Fruit fly (Drosophila melanogaster) whole organism, embryonic: ENCODE measurements around the gene Acph-1.

Experiments
- Blimp-1 ChIP-seq: fragments of 200-800 bp; sonication (Bioruptor generic); optimal IDR thresholded peaks from 3 replicates; lab custom pipeline; 2018; ENCODE audit warnings: missing biosample characterization, missing genetic modification characterization, mild to moderate bottlenecking, moderate library complexity, missing genetic modification reagents
- C15 ChIP-seq: fragments of 200-800 bp; sonication (Bioruptor generic); IDR thresholded peaks from 3 replicates; pipeline ENCODE4 v1.3.6; 2022; ENCODE audit warnings: missing biosample characterization, missing genetic modification characterization
- CG10321 ChIP-seq: fragments of 200-800 bp; sonication (Bioruptor generic); IDR thresholded peaks from 2 replicates; pipeline ENCODE4 v1.3.6; 2022; ENCODE audit warnings: missing biosample characterization, missing genetic modification characterization
- CG10543 ChIP-seq: fragments of 200-800 bp; sonication (Bioruptor generic); optimal IDR thresholded peaks from 3 replicates; lab custom pipeline; 2017; ENCODE audit warnings: missing biosample characterization, mild to moderate bottlenecking, missing genetic modification characterization, moderate library complexity
- CG11456 ChIP-seq: fragments of 200-800 bp; sonication (Bioruptor generic); IDR thresholded peaks from 3 replicates; pipeline ENCODE4 v1.3.6; 2022; ENCODE audit warnings: missing biosample characterization, missing genetic modification characterization
- CG1603 ChIP-seq: fragments of 200-800 bp; sonication (Bioruptor generic); optimal IDR thresholded peaks from 2 replicates; lab custom pipeline; 2019; ENCODE audit warnings: missing biosample characterization, mild to moderate bottlenecking, missing genetic modification characterization, moderate library complexity
- CG3995 ChIP-seq: fragments of 200-800 bp; sonication (Bioruptor generic); optimal IDR thresholded peaks from 3 replicates; lab custom pipeline; 2016; ENCODE audit warnings: missing biosample characterization, missing genetic modification characterization
- CG42726 ChIP-seq: fragments of 200-800 bp; sonication (Bioruptor generic); IDR thresholded peaks from 2 replicates; pipeline ENCODE4 v1.3.6; 2022; ENCODE audit warnings: missing biosample characterization, missing genetic modification characterization; ENCODE audit not compliant: partially characterized antibody
- CG7839 ChIP-seq: fragments of 200-800 bp; sonication (Bioruptor generic); optimal IDR thresholded peaks from 3 replicates; lab custom pipeline; 2018; ENCODE audit warnings: missing biosample characterization, mild to moderate bottlenecking, missing genetic modification characterization, moderate library complexity
- CG7928 ChIP-seq: fragments of 200-800 bp; sonication (Bioruptor generic); optimal IDR thresholded peaks from 2 replicates; lab custom pipeline; 2017; ENCODE audit warnings: missing biosample characterization, mild to moderate bottlenecking, missing genetic modification characterization
- CG8281 ChIP-seq: fragments of 200-800 bp; sonication (Bioruptor generic); optimal IDR thresholded peaks from 2 replicates; lab custom pipeline; 2018; ENCODE audit warnings: missing biosample characterization, mild to moderate bottlenecking, missing genetic modification characterization, moderate library complexity
- CG8944 ChIP-seq: fragments of 200-800 bp; sonication (Bioruptor generic); optimal IDR thresholded peaks from 3 replicates; lab custom pipeline; 2016; ENCODE audit warnings: missing biosample characterization, missing genetic modification characterization
- CG9215 ChIP-seq: fragments of 200-800 bp; sonication (Bioruptor generic); IDR thresholded peaks from 2 replicates; pipeline ENCODE4 v1.3.6; 2022; ENCODE audit warnings: missing biosample characterization, missing genetic modification characterization
- CG9609 ChIP-seq: fragments of 200-800 bp; sonication (Bioruptor generic); optimal IDR thresholded peaks from 3 replicates; lab custom pipeline; 2016; ENCODE audit warnings: missing biosample characterization, missing genetic modification characterization
- CG9797 ChIP-seq: fragments of 200-800 bp; sonication (Bioruptor generic); optimal IDR thresholded peaks from 3 replicates; lab custom pipeline; 2018; ENCODE audit warnings: missing biosample characterization, mild to moderate bottlenecking, missing genetic modification characterization
- CG9932 ChIP-seq: fragments of 200-800 bp; sonication (Bioruptor generic); IDR thresholded peaks from 2 replicates; pipeline ENCODE4 v1.3.6; 2022; ENCODE audit warnings: missing biosample characterization, missing genetic modification characterization
- Doc3 ChIP-seq: fragments of 200-800 bp; sonication (Bioruptor generic); IDR thresholded peaks from 3 replicates; pipeline ENCODE4 v1.3.6; 2022; ENCODE audit warnings: missing biosample characterization, missing genetic modification characterization; ENCODE audit not compliant: partially characterized antibody
- Dref ChIP-seq: fragments of 200-800 bp; sonication (Bioruptor generic); IDR thresholded peaks from 2 replicates; pipeline ENCODE4 v1.3.6; 2022; ENCODE audit warnings: missing biosample characterization, missing genetic modification characterization
- E2f1 ChIP-seq: fragments of 200-800 bp; sonication (Bioruptor generic); IDR thresholded peaks from 2 replicates; pipeline ENCODE4 v1.3.6; 2022; ENCODE audit warnings: missing biosample characterization, missing genetic modification characterization
- E2f2 ChIP-seq: fragments of 200-800 bp; sonication (Bioruptor generic); IDR thresholded peaks from 2 replicates; pipeline ENCODE4 v1.3.6; 2022; ENCODE audit warnings: missing biosample characterization, missing genetic modification characterization
- HmgD ChIP-seq: fragments of 200-800 bp; sonication (Bioruptor generic); optimal IDR thresholded peaks from 3 replicates; lab custom pipeline; 2016; ENCODE audit warnings: missing biosample characterization, missing genetic modification characterization
- Hr3 ChIP-seq: fragments of 200-800 bp; sonication (Bioruptor generic); optimal IDR thresholded peaks from 3 replicates; lab custom pipeline; 2016; ENCODE audit warnings: missing biosample characterization, missing genetic modification characterization
- Hr39 ChIP-seq: fragments of >200 bp; optimal IDR thresholded peaks from 2 replicates; lab custom pipeline; 2017
- MESR4 ChIP-seq: fragments of 200-800 bp; sonication (Bioruptor generic); optimal IDR thresholded peaks from 2 replicates; lab custom pipeline; 2018; ENCODE audit warnings: missing biosample characterization, mild to moderate bottlenecking, missing genetic modification characterization, moderate library complexity
- Oli ChIP-seq: fragments of 200-800 bp; sonication (Bioruptor generic); optimal IDR thresholded peaks from 2 replicates; lab custom pipeline; 2018; ENCODE audit warnings: missing biosample characterization, mild to moderate bottlenecking, missing genetic modification characterization, moderate library complexity
- Opbp ChIP-seq: fragments of 200-800 bp; sonication (Bioruptor generic); IDR thresholded peaks from 3 replicates; pipeline ENCODE4 v1.3.6; 2022; ENCODE audit warnings: missing biosample characterization, missing genetic modification characterization; ENCODE audit not compliant: partially characterized antibody
- Sin3A ChIP-seq: fragments of >200 bp; optimal IDR thresholded peaks from 2 replicates; lab custom pipeline; 2018
- YL-1 ChIP-seq: fragments of 200-800 bp; sonication (Bioruptor generic); optimal IDR thresholded peaks from 3 replicates; lab custom pipeline; 2017; ENCODE audit warnings: missing biosample characterization, mild to moderate bottlenecking, missing genetic modification characterization
- ab ChIP-seq: fragments of 200-800 bp; sonication (Bioruptor generic); optimal IDR thresholded peaks from 2 replicates; lab custom pipeline; 2016; ENCODE audit warnings: missing biosample characterization, missing genetic modification characterization
- ase ChIP-seq: fragments of 200-800 bp; sonication (Bioruptor generic); IDR thresholded peaks from 3 replicates; pipeline ENCODE4 v1.3.6; 2022; ENCODE audit warnings: missing biosample characterization, missing genetic modification characterization
- ash1 ChIP-seq: fragments of 200-800 bp; sonication (Bioruptor generic); optimal IDR thresholded peaks from 2 replicates; lab custom pipeline; 2018; ENCODE audit warnings: missing biosample characterization, mild to moderate bottlenecking, missing genetic modification characterization
- cad ChIP-seq: fragments of >200 bp; optimal IDR thresholded peaks from 2 replicates; lab custom pipeline; 2017; ENCODE audit warnings: missing biosample characterization, missing genetic modification characterization
- chm ChIP-seq: fragments of 200-800 bp; sonication (Bioruptor generic); IDR thresholded peaks from 2 replicates; pipeline ENCODE4 v1.3.6; 2022; ENCODE audit warnings: missing biosample characterization, missing genetic modification characterization
- corto ChIP-seq: fragments of 200-800 bp; sonication (Bioruptor generic); optimal IDR thresholded peaks from 2 replicates; lab custom pipeline; 2016; ENCODE audit warnings: missing biosample characterization, mild to moderate bottlenecking, missing genetic modification characterization, moderate library complexity
- dimm ChIP-seq: fragments of 200-800 bp; sonication (Bioruptor generic); IDR thresholded peaks from 2 replicates; pipeline ENCODE4 v1.3.6; 2022; ENCODE audit warnings: missing biosample characterization, missing genetic modification characterization
- dmrt11E ChIP-seq: fragments of 200-800 bp; sonication (Bioruptor generic); optimal IDR thresholded peaks from 3 replicates; lab custom pipeline; 2018; ENCODE audit warnings: missing biosample characterization, mild to moderate bottlenecking, missing genetic modification characterization, moderate library complexity
- eve ChIP-seq, 2 experiments: fragments of >200 bp; optimal IDR thresholded peaks; 2 replicates each; lab custom pipeline; 2017; ENCODE audit warnings: missing biosample characterization in 2 of 2, missing genetic modification characterization in 2 of 2
- fu2 ChIP-seq: fragments of 200-800 bp; sonication (Bioruptor generic); optimal IDR thresholded peaks from 2 replicates; lab custom pipeline; 2016; ENCODE audit warnings: missing biosample characterization, missing genetic modification characterization
- gem ChIP-seq: fragments of 200-800 bp; sonication (Bioruptor generic); optimal IDR thresholded peaks from 2 replicates; lab custom pipeline; 2019; ENCODE audit warnings: missing biosample characterization, mild to moderate bottlenecking, missing genetic modification characterization, moderate library complexity
- hbn ChIP-seq: fragments of 200-800 bp; sonication (Bioruptor generic); IDR thresholded peaks from 2 replicates; pipeline ENCODE4 v1.3.6; 2022; ENCODE audit warnings: missing biosample characterization, missing genetic modification characterization; ENCODE audit not compliant: partially characterized antibody
- kay ChIP-seq: fragments of 200-800 bp; sonication (Bioruptor generic); optimal IDR thresholded peaks from 2 replicates; lab custom pipeline; 2016; ENCODE audit warnings: missing biosample characterization, missing genetic modification characterization
- kni ChIP-seq: fragments of 200-800 bp; sonication (Bioruptor generic); optimal IDR thresholded peaks from 3 replicates; lab custom pipeline; 2017; ENCODE audit warnings: mild to moderate bottlenecking, missing biosample characterization, missing genetic modification reagents, missing genetic modification characterization
- mam ChIP-seq: fragments of 200-800 bp; sonication (Bioruptor generic); optimal IDR thresholded peaks from 3 replicates; lab custom pipeline; 2016; ENCODE audit warnings: missing biosample characterization, missing genetic modification characterization
- mld ChIP-seq: fragments of 200-800 bp; sonication (Bioruptor generic); IDR thresholded peaks from 3 replicates; pipeline ENCODE4 v1.3.6; 2022; ENCODE audit warnings: missing biosample characterization, missing genetic modification characterization; ENCODE audit not compliant: partially characterized antibody
- pho ChIP-seq: fragments of 200-800 bp; sonication (Bioruptor generic); optimal IDR thresholded peaks from 2 replicates; lab custom pipeline; 2016; ENCODE audit warnings: missing biosample characterization, missing genetic modification characterization
- pita ChIP-seq: fragments of 200-800 bp; sonication (Bioruptor generic); optimal IDR thresholded peaks from 2 replicates; lab custom pipeline; 2017; ENCODE audit warnings: missing biosample characterization, mild to moderate bottlenecking, missing genetic modification characterization
- repo ChIP-seq: fragments of 200-800 bp; sonication (Bioruptor generic); optimal IDR thresholded peaks from 2 replicates; lab custom pipeline; 2016; ENCODE audit warnings: missing biosample characterization, missing genetic modification characterization
- sens ChIP-seq: fragments of 200-800 bp; sonication (Bioruptor generic); peaks from one replicate; lab custom pipeline; 2016; ENCODE audit warnings: missing biosample characterization, missing genetic modification characterization
- slbo ChIP-seq: fragments of 200-800 bp; sonication (Bioruptor generic); IDR thresholded peaks from 2 replicates; pipeline ENCODE4 v1.3.6; 2022; ENCODE audit warnings: missing biosample characterization, missing genetic modification characterization
- trem ChIP-seq: fragments of 200-800 bp; optimal IDR thresholded peaks from 3 replicates; lab custom pipeline; 2019; ENCODE audit warnings: missing biosample characterization, mild to moderate bottlenecking, missing genetic modification characterization, moderate library complexity
- zen2 ChIP-seq: fragments of 200-800 bp; sonication (Bioruptor generic); IDR thresholded peaks from 3 replicates; pipeline ENCODE4 v1.3.6; 2022; ENCODE audit warnings: missing biosample characterization, missing genetic modification characterization; ENCODE audit not compliant: partially characterized antibody

Acph-1 gene

DNA sequence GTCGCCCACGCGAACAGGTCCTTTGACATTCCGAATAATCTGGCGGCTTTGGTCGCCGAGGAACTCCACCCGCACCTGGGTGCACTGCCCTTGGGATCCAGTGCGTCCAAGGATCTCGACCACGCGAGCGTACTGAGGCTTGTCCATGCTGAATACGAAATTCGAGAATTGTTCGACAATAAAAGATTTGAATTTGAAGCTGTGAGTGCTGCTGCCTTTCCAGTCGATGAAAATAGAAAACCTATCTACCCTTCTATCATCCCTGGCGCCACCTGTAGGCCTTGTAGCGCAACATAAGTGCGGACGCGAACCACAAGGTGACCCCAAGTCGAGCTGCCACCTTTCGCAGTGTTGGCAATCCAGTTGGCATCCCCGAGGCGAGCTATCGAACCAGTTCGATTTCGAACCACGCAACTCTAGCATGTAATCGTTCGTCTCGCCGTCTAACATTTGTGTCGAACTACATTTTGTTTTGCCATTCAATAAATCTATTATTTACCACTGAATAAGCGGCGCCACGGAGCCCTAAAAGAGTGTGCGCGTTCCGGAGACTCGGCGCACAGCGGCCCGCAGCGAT is 29.3 kb upstream of the Acph-1 start, which contains the start of the genes RpS28a and Axn (continued):
- TF ChIP-seq slbo, result peak; percentile 52
- no peak for TF ChIP-seq kay
- TF ChIP-seq chm, result no peak
- no peak for TF ChIP-seq E2f1
- no peak for TF ChIP-seq ase
- TF ChIP-seq CG11456, result peak; percentile 73; the same call in 2 of the 3 replicates
- peak; percentile 56; the same call in 2 of the 3 replicates for TF ChIP-seq Opbp (GFP tag; lab: Robert Waterston, UW)
- peak; percentile 99 for TF ChIP-seq trem (tag; lab: Kevin White, UChicago)
- TF ChIP-seq CG10321 (GFP tag; lab: Robert Waterston, UW), result 0 out of 2 replicates have a peak, but pooled peaks have one; percentile 6
- peak; percentile 65 for TF ChIP-seq CG9932 (GFP tag; lab: Robert Waterston, UW)
- peak; percentile 43 for TF ChIP-seq CG9797 (GFP tag; lab: Kevin White, UChicago)
- TF ChIP-seq C15 (GFP tag; lab: Robert Waterston, UW), result no peak
- no peak for TF ChIP-seq pho (GFP tag; lab: Kevin White, UChicago)
- TF ChIP-seq dmrt11E (tag; lab: Kevin White, UChicago), result peak; percentile 0
- no peak for TF ChIP-seq CG1603 (tag; lab: Kevin White, UChicago)
- peak; percentile 83 for TF ChIP-seq HmgD (GFP tag; lab: Kevin White, UChicago)
- TF ChIP-seq Sin3A (lab: Kevin White, UChicago), result peak; percentile 80
- TF ChIP-seq CG3995 (GFP tag; lab: Kevin White, UChicago), result no peak
- TF ChIP-seq CG9215 (GFP tag; lab: Robert Waterston, UW), result no peak
- TF ChIP-seq CG9609 (GFP tag; lab: Kevin White, UChicago), result peak; percentile 49
- TF ChIP-seq YL-1 (GFP tag; lab: Kevin White, UChicago), result peak; percentile 58
- TF ChIP-seq MESR4 (GFP tag; lab: Kevin White, UChicago), result peak; percentile 94
- TF ChIP-seq sens (GFP tag; lab: Kevin White, UChicago), result peak; percentile 77
- no peak for TF ChIP-seq Hr3 (GFP tag; lab: Kevin White, UChicago)
- TF ChIP-seq fu2, result no peak
- TF ChIP-seq cad (GFP tag; lab: Kevin White, UChicago), result no peak
- TF ChIP-seq CG7839 (tag; lab: Kevin White, UChicago), result no peak
- TF ChIP-seq Dref, result peak; percentile 98
- peak; percentile 24 for TF ChIP-seq mam
- no peak for TF ChIP-seq Hr39
- no peak for TF ChIP-seq Blimp-1 (GFP tag; lab: Kevin White, UChicago)
- TF ChIP-seq CG7928 (GFP tag; lab: Kevin White, UChicago), result no peak
- TF ChIP-seq kni (GFP tag; lab: Kevin White, UChicago), result no peak
- peak; percentile 42; the same call in 1 of the 2 replicates for TF ChIP-seq hbn (GFP tag; lab: Robert Waterston, UW)
- peak; percentile 50 for TF ChIP-seq CG8944
- no peak for TF ChIP-seq gem (tag; lab: Kevin White, UChicago)
- no peak for TF ChIP-seq eve (GFP tag; optimal IDR thresholded peaks at IDR 0.05; lab: Kevin White, UChicago)
- no peak for TF ChIP-seq Oli (tag; lab: Kevin White, UChicago)
- no peak for TF ChIP-seq ab (GFP tag; lab: Kevin White, UChicago)
- TF ChIP-seq repo (GFP tag; lab: Kevin White, UChicago), result no peak
- peak; percentile 59 for TF ChIP-seq CG42726 (GFP tag; lab: Robert Waterston, UW)
- peak; percentile 85 for TF ChIP-seq pita (GFP tag; lab: Kevin White, UChicago)
- no peak for TF ChIP-seq CG10543
- no peak for TF ChIP-seq Doc3 (GFP tag; lab: Robert Waterston, UW)
- TF ChIP-seq corto (GFP tag; lab: Kevin White, UChicago), result no peak
- no peak for TF ChIP-seq ash1 (GFP tag; lab: Kevin White, UChicago)
- peak; percentile 63 for TF ChIP-seq E2f2 (GFP tag; lab: Robert Waterston, UW)
- no peak for TF ChIP-seq mld (GFP tag; lab: Robert Waterston, UW)
- no peak for TF ChIP-seq dimm
- TF ChIP-seq CG8281 (tag; lab: Kevin White, UChicago), result no peak
- no peak; the same call in 2 of the 3 replicates for TF ChIP-seq zen2 (GFP tag; lab: Robert Waterston, UW)
